Fruit fly (Drosophila melanogaster): ENCODE results near the gene Prosbeta6.

DNA sequence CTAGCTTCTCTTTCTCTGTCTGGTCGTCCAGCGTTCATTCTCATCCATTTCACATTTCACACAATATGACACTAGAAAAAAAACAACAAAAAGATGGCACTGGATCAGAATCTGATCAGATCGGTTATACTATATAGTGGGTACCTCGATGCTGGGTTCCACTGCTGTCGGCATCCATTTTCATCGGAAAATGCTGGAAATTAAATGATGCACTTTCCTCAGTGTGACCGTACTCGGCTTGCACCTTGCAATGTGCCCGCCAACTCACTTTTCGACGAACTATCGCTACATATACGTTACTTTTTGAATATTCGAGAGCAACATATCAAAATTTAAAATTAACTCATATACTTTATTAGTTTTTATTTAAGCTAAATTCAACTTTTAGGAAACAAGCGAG lies 19.4 kb downstream of the Prosbeta6 start, which contains the start of gene tra:
- no peak for TF ChIP-seq CTCF (optimal IDR thresholded peaks at IDR 0.05)
- TF ChIP-seq CG8478 (optimal IDR thresholded peaks at IDR 0.05): no peak
